Worm (Caenorhabditis elegans) whole organism, young adult: ENCODE measurements around the gene K06A9.3.

Experiments used
- B0035.1 ChIP-seq: sonication (generic microtip); optimal IDR thresholded peaks from 2 replicates; lab custom pipeline; 2016; ENCODE audit warnings: missing genetic modification characterization, mild to moderate bottlenecking, missing compliant biosample characterization, missing genotype, missing genetic modification reagents
- F22D6.2 ChIP-seq: sonication (generic microtip); optimal IDR thresholded peaks from 2 replicates; lab custom pipeline; 2016; ENCODE audit warnings: mild to moderate bottlenecking, missing genetic modification characterization, missing compliant biosample characterization
- F23B12.7 ChIP-seq: sonication (generic microtip); optimal IDR thresholded peaks from 2 replicates; lab custom pipeline; 2017; ENCODE audit warnings: missing genetic modification characterization, mild to moderate bottlenecking, missing compliant biosample characterization, antibody characterized with exemption, moderate library complexity; ENCODE audit not compliant: insufficient read depth
- F33H1.4 ChIP-seq: fragments of 200-800 bp; sonication (Bioruptor generic); IDR thresholded peaks from 2 replicates; pipeline ENCODE4 v1.3.6; 2022; ENCODE audit warnings: missing genetic modification reagents, missing genetic modification characterization, missing compliant biosample characterization
- F57A8.1 ChIP-seq: fragments of 200-800 bp; sonication (Bioruptor generic); optimal IDR thresholded peaks from 2 replicates; lab custom pipeline; 2018; ENCODE audit warnings: mild to moderate bottlenecking, missing genetic modification characterization, moderate library complexity, missing compliant biosample characterization
- F57C9.4 ChIP-seq: sonication (generic microtip); optimal IDR thresholded peaks from 2 replicates; lab custom pipeline; 2017; ENCODE audit warnings: mild to moderate bottlenecking, missing genetic modification characterization, missing compliant biosample characterization
- K11D2.4 ChIP-seq: fragments of 200-800 bp; sonication (Bioruptor generic); IDR thresholded peaks from 2 replicates; pipeline ENCODE4 v1.3.6; 2022; ENCODE audit warnings: missing genetic modification reagents, missing genetic modification characterization, missing compliant biosample characterization
- K12H6.12 ChIP-seq: fragments of 200-800 bp; sonication (Bioruptor generic); optimal IDR thresholded peaks from 2 replicates; lab custom pipeline; 2018; ENCODE audit warnings: mild to moderate bottlenecking, missing genetic modification characterization, missing compliant biosample characterization
- Y53F4B.3 ChIP-seq: fragments of 200-800 bp; sonication (Bioruptor generic); IDR thresholded peaks from 2 replicates; pipeline ENCODE4 v1.3.6; 2022; ENCODE audit warnings: missing genetic modification reagents, missing genetic modification characterization, missing compliant biosample characterization
- Y67H2A.10 ChIP-seq: fragments of 200-800 bp; sonication (Bioruptor generic); conservative IDR thresholded peaks from 2 replicates; pipeline ENCODE4 v1.3.6; 2022; ENCODE audit warnings: missing genetic modification reagents, missing genetic modification characterization, missing compliant biosample characterization
- Y95B8A.8 ChIP-seq: fragments of 200-800 bp; sonication (Bioruptor generic); IDR thresholded peaks from 2 replicates; pipeline ENCODE4 v1.3.6; 2022; ENCODE audit warnings: missing genetic modification reagents, missing genetic modification characterization, missing compliant biosample characterization
- akir-1 ChIP-seq: fragments of 200-800 bp; sonication (Bioruptor generic); optimal IDR thresholded peaks from 2 replicates; lab custom pipeline; 2018; ENCODE audit warnings: mild to moderate bottlenecking, missing genetic modification characterization, moderate library complexity, missing compliant biosample characterization
- attf-5 ChIP-seq: fragments of 200-800 bp; sonication (Bioruptor generic); optimal IDR thresholded peaks from 2 replicates; lab custom pipeline; 2018; ENCODE audit warnings: mild to moderate bottlenecking, missing genetic modification characterization, missing compliant biosample characterization
- bed-1 ChIP-seq: fragments of 200-800 bp; sonication (Bioruptor generic); IDR thresholded peaks from 2 replicates; pipeline ENCODE4 v1.3.6; 2022; ENCODE audit warnings: missing genetic modification reagents, missing genetic modification characterization, missing compliant biosample characterization
- ccch-3 ChIP-seq: fragments of 200-800 bp; sonication (Bioruptor generic); optimal IDR thresholded peaks from 2 replicates; lab custom pipeline; 2018; ENCODE audit warnings: mild to moderate bottlenecking, missing genetic modification characterization, missing compliant biosample characterization
- cebp-1 ChIP-seq, 2 experiments: fragments of 200-800 bp in 1 of 2; sonication (Bioruptor generic) in 1 of 2; sonication (generic microtip) in 1 of 2; IDR thresholded peaks in 1 of 2; optimal IDR thresholded peaks in 1 of 2; 2 replicates each; pipeline versions ENCODE4 v1.3.6 to Lab custom; 2017 to 2022; ENCODE audit warnings: missing compliant biosample characterization in 2 of 2, missing genetic modification characterization in 2 of 2, mild to moderate bottlenecking in 1 of 2, missing genetic modification reagents in 1 of 2, moderate library complexity in 1 of 2
- ceh-100 ChIP-seq: fragments of 200-800 bp; sonication (Bioruptor generic); IDR thresholded peaks from 2 replicates; pipeline ENCODE4 v1.3.6; 2022; ENCODE audit warnings: missing genetic modification reagents, missing genetic modification characterization, missing compliant biosample characterization
- ceh-27 ChIP-seq: fragments of 200-800 bp; sonication (Bioruptor generic); optimal IDR thresholded peaks from 2 replicates; lab custom pipeline; 2018; ENCODE audit warnings: mild to moderate bottlenecking, missing genetic modification characterization, moderate library complexity, missing compliant biosample characterization
- ceh-40 ChIP-seq: fragments of 200-800 bp; sonication (Bioruptor generic); IDR thresholded peaks from 2 replicates; pipeline ENCODE4 v1.3.6; 2022; ENCODE audit warnings: missing genetic modification characterization, missing compliant biosample characterization
- dox-1 ChIP-seq: fragments of 200-800 bp; sonication (Bioruptor generic); IDR thresholded peaks from 2 replicates; pipeline ENCODE4 v1.3.6; 2022; ENCODE audit warnings: missing genetic modification reagents, missing genetic modification characterization, missing compliant biosample characterization
- egrh-3 ChIP-seq: fragments of 200-800 bp; sonication (Bioruptor generic); IDR thresholded peaks from 2 replicates; pipeline ENCODE4 v1.3.6; 2022; ENCODE audit warnings: missing genetic modification reagents, missing genetic modification characterization, missing compliant biosample characterization
- ekl-4 ChIP-seq: fragments of 200-800 bp; sonication (Bioruptor generic); IDR thresholded peaks from 2 replicates; pipeline ENCODE4 v1.3.6; 2022; ENCODE audit warnings: missing genetic modification reagents, missing genetic modification characterization, missing compliant biosample characterization
- ets-4 ChIP-seq: fragments of 200-800 bp; sonication (Bioruptor generic); optimal IDR thresholded peaks from 2 replicates; lab custom pipeline; 2018; ENCODE audit warnings: mild to moderate bottlenecking, missing genetic modification characterization, missing compliant biosample characterization
- lag-1 ChIP-seq: fragments of 200-800 bp; sonication (Bioruptor generic); IDR thresholded peaks from 2 replicates; pipeline ENCODE4 v1.3.6; 2022; ENCODE audit warnings: missing genetic modification reagents, missing genetic modification characterization, missing compliant biosample characterization
- let-526 ChIP-seq: fragments of 200-800 bp; sonication (Bioruptor generic); IDR thresholded peaks from 2 replicates; pipeline ENCODE4 v1.3.6; 2022; ENCODE audit warnings: missing genetic modification reagents, missing genetic modification characterization, missing compliant biosample characterization
- lin-40 ChIP-seq: sonication (generic microtip); optimal IDR thresholded peaks from 2 replicates; lab custom pipeline; 2016; ENCODE audit warnings: missing genetic modification characterization, mild to moderate bottlenecking, missing compliant biosample characterization, missing genotype, missing genetic modification reagents
- lir-1 ChIP-seq: fragments of 200-800 bp; sonication (Bioruptor generic); conservative IDR thresholded peaks from 2 replicates; pipeline ENCODE4 v1.3.6; 2022; ENCODE audit warnings: missing genetic modification reagents, missing genetic modification characterization, missing compliant biosample characterization
- madf-3 ChIP-seq: fragments of 200-800 bp; sonication (Bioruptor generic); IDR thresholded peaks from 2 replicates; pipeline ENCODE4 v1.3.6; 2022; ENCODE audit warnings: missing genetic modification reagents, missing genetic modification characterization, missing compliant biosample characterization
- madf-6 ChIP-seq: fragments of 200-800 bp; sonication (Bioruptor generic); IDR thresholded peaks from 2 replicates; pipeline ENCODE4 v1.3.6; 2022; ENCODE audit warnings: missing genetic modification reagents, missing genetic modification characterization, missing compliant biosample characterization
- mxl-1 ChIP-seq: sonication (generic microtip); optimal IDR thresholded peaks from 2 replicates; lab custom pipeline; 2016; ENCODE audit warnings: missing genetic modification characterization, missing compliant biosample characterization
- nfya-1 ChIP-seq: sonication (generic microtip); optimal IDR thresholded peaks from 2 replicates; lab custom pipeline; 2017; ENCODE audit warnings: antibody characterized with exemption, missing compliant biosample characterization, missing genetic modification characterization, borderline replicate concordance; ENCODE audit not compliant: insufficient read depth
- nhr-120 ChIP-seq: fragments of 200-800 bp; sonication (Bioruptor generic); IDR thresholded peaks from 2 replicates; pipeline ENCODE4 v1.3.6; 2022; ENCODE audit warnings: missing genetic modification characterization, missing compliant biosample characterization
- nhr-179 ChIP-seq: sonication (generic microtip); optimal IDR thresholded peaks from 2 replicates; lab custom pipeline; 2016; ENCODE audit warnings: mild to moderate bottlenecking, missing genetic modification characterization, missing compliant biosample characterization
- nhr-80 ChIP-seq: sonication (generic microtip); optimal IDR thresholded peaks from 2 replicates; lab custom pipeline; 2016; ENCODE audit warnings: missing genetic modification characterization, missing compliant biosample characterization
- rpc-1 ChIP-seq, 2 experiments: fragments of 150-350 bp in 1 of 2; sonication (generic microtip) in 1 of 2; optimal IDR thresholded peaks; 2 replicates each; lab custom pipeline; 2014 to 2018; ENCODE audit warnings: missing biosample characterization in 1 of 2, missing genetic modification characterization in 1 of 2, missing genetic modification reagents in 1 of 2, missing genotype in 1 of 2
- snpc-3.4 ChIP-seq: sonication (generic microtip); optimal IDR thresholded peaks from 2 replicates; lab custom pipeline; 2017; ENCODE audit warnings: missing genetic modification characterization, mild to moderate bottlenecking, missing compliant biosample characterization, antibody characterized with exemption, moderate library complexity, missing genotype, missing genetic modification reagents
- unc-62 ChIP-seq: fragments of 150-350 bp; optimal IDR thresholded peaks from 2 replicates; lab custom pipeline; 2014; ENCODE audit warnings: missing biosample characterization, missing genetic modification reagents, missing genetic modification characterization
- zfh-2 ChIP-seq: fragments of 200-800 bp; sonication (Bioruptor generic); conservative IDR thresholded peaks from 2 replicates; pipeline ENCODE4 v1.3.6; 2022; ENCODE audit warnings: missing genetic modification reagents, missing genetic modification characterization, missing compliant biosample characterization
- zim-3 ChIP-seq: sonication (generic microtip); optimal IDR thresholded peaks from 2 replicates; lab custom pipeline; 2017; ENCODE audit warnings: mild to moderate bottlenecking, missing genetic modification characterization, moderate library complexity, missing compliant biosample characterization
- ztf-26 ChIP-seq: sonication (generic microtip); optimal IDR thresholded peaks from 2 replicates; lab custom pipeline; 2017; ENCODE audit warnings: missing genetic modification characterization, missing compliant biosample characterization
- ztf-6 ChIP-seq: fragments of 200-800 bp; sonication (Bioruptor generic); IDR thresholded peaks from 2 replicates; pipeline ENCODE4 v1.3.6; 2022; ENCODE audit warnings: missing genetic modification reagents, missing genetic modification characterization, missing compliant biosample characterization

K06A9.3 gene

ce11 chrX:1528107-1528506, 7.1 kb downstream of the K06A9.3 start:
- TF ChIP-seq cebp-1 (GFP tag; IDR thresholded peaks at IDR 0.05; lab: Robert Waterston, UW) (peak; percentile 62; the same call in 1 of the 2 replicates), cebp-1 (tag; optimal IDR thresholded peaks at IDR 0.05; lab: Kevin White, UChicago) (peak; percentile 96), nfya-1 (tag; lab: Kevin White, UChicago) (no peak)

DNA sequence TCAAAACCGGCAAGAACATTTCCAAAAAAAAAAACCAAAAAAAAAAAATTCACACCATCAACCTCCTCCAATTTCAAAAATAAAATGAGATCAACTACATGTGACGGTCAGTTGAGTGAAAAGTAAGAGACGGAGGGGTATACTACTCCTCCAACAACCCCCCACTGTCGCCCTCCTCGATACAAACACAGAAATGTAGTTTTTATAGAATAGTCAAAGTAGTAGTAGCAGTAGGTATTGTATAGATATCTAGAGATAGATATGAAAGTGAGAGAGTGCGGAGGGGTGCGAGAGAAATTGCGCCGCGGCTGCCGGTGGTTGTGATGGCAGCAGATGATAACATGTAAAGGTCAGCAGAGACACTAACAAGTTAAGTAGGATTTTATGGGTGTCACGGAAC, 7.8 kb downstream of the K06A9.3 start:
- peak; percentile 5 for TF ChIP-seq ceh-27 (GFP tag; lab: Kevin White, UChicago)
- no peak for TF ChIP-seq F33H1.4
- peak; percentile 33 for TF ChIP-seq lin-40 (tag; lab: Kevin White, UChicago)
- TF ChIP-seq K11D2.4 (GFP tag; lab: Robert Waterston, UW): 0 out of 2 replicates have a peak, but pooled peaks have one; percentile 33
- TF ChIP-seq, all 124 proteins: peak for 3

DNA sequence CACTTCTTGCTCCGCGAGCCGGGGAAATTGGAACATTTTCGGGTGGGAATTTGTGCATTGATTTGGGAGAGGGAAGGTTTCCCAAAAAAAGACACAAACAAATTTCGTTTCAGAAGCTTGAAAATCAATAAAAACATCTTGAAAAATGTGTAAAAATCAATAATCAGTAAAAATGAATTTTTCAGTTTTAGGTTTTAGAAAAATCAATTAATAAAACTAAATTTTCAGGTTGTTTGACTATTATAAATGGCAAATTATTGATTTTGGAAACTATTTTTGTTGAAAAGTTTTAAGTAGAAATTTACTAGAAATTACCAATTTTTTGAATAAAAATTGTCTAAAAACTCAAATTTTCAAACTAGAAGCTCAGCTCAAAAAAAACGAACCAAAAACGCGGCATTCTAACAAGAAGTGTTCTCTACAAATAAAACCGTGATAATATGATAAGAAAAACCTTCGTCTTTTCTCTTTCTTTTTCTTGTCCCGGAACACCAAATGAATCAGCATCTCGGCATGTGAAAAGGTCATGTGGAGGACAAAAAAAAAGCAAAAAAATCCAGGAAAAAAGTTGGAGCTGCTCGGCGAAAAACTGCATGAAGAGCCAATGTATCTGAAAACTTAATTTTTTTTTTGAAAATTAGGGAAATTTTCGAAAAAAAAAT, 9.5 kb downstream of the K06A9.3 start:
- no peak for TF ChIP-seq F57A8.1 (GFP tag; lab: Kevin White, UChicago)
- TF ChIP-seq nhr-80 (tag; lab: Kevin White, UChicago): peak; percentile 23
- no peak for TF ChIP-seq lir-1
- TF ChIP-seq ztf-26 (tag; lab: Kevin White, UChicago): no peak
- no peak for TF ChIP-seq lag-1 (GFP tag; lab: Robert Waterston, UW)
- TF ChIP-seq madf-6 (GFP tag; lab: Robert Waterston, UW): no peak
- TF ChIP-seq rpc-1 (optimal IDR thresholded peaks at IDR 0.05; lab: Kevin White, UChicago): no peak
- TF ChIP-seq rpc-1 (tag; optimal IDR thresholded peaks at IDR 0.05; lab: Kevin White, UChicago): no peak
- TF ChIP-seq cebp-1 (GFP tag; IDR thresholded peaks at IDR 0.05; lab: Robert Waterston, UW): no peak
- no peak for TF ChIP-seq cebp-1 (tag; optimal IDR thresholded peaks at IDR 0.05; lab: Kevin White, UChicago)

- no peak for TF ChIP-seq akir-1 (GFP tag; lab: Kevin White, UChicago)
- TF ChIP-seq ets-4 (GFP tag; lab: Kevin White, UChicago): no peak
- TF ChIP-seq ceh-100 (GFP tag; lab: Robert Waterston, UW): no peak
- no peak for TF ChIP-seq F22D6.2 (tag; lab: Kevin White, UChicago)
- no peak for TF ChIP-seq mxl-1 (tag; lab: Kevin White, UChicago)
- no peak for TF ChIP-seq ztf-26 (tag; lab: Kevin White, UChicago)
- no peak for TF ChIP-seq bed-1 (GFP tag; lab: Robert Waterston, UW)
- no peak for TF ChIP-seq Y53F4B.3 (GFP tag; lab: Robert Waterston, UW)
- no peak for TF ChIP-seq F57C9.4
- TF ChIP-seq dox-1: no peak
- TF ChIP-seq ekl-4: no peak
- no peak for TF ChIP-seq B0035.1 (tag; lab: Kevin White, UChicago)
- peak; percentile 25 for TF ChIP-seq F23B12.7 (tag; lab: Kevin White, UChicago)
- no peak for TF ChIP-seq ceh-40
- TF ChIP-seq egrh-3: peak; percentile 47
- no peak for TF ChIP-seq Y95B8A.8 (GFP tag; lab: Robert Waterston, UW)
- TF ChIP-seq cebp-1 (GFP tag; IDR thresholded peaks at IDR 0.05; lab: Robert Waterston, UW): no peak
- TF ChIP-seq cebp-1 (tag; optimal IDR thresholded peaks at IDR 0.05; lab: Kevin White, UChicago): peak; percentile 39
- no peak for TF ChIP-seq ccch-3 (GFP tag; lab: Kevin White, UChicago)
- no peak for TF ChIP-seq snpc-3.4 (tag; lab: Kevin White, UChicago)
- no peak for TF ChIP-seq nhr-179 (tag; lab: Kevin White, UChicago)
- no peak for TF ChIP-seq unc-62 (GFP tag; lab: Kevin White, UChicago)
- no peak for TF ChIP-seq madf-3 (GFP tag; lab: Robert Waterston, UW)
- no peak for TF ChIP-seq nhr-120 (GFP tag; lab: Robert Waterston, UW)
- no peak for TF ChIP-seq let-526 (GFP tag; lab: Robert Waterston, UW)
- TF ChIP-seq ceh-27 (GFP tag; lab: Kevin White, UChicago): peak; percentile 50
- no peak for TF ChIP-seq zim-3 (tag; lab: Kevin White, UChicago)
- no peak for TF ChIP-seq K12H6.12 (tag; lab: Kevin White, UChicago)
- TF ChIP-seq zfh-2 (GFP tag; lab: Robert Waterston, UW): peak; percentile 83
- TF ChIP-seq ztf-6 (GFP tag; lab: Robert Waterston, UW): no peak
- TF ChIP-seq attf-5 (GFP tag; lab: Kevin White, UChicago): peak; percentile 2
- TF ChIP-seq Y67H2A.10 (GFP tag; lab: Robert Waterston, UW): no peak
Observed at ce11 chrX:1524559-1524958, 10.6 kb downstream of the K06A9.3 start.
